Worm (Caenorhabditis elegans): ENCODE measurements around the gene F27D9.12.
"Not testable (repeated sequence)": the region's sequence is repeated elsewhere in the genome, so short reads cannot be mapped to it uniquely, and the experiment has no call there.

F27D9.12 gene

DNA sequence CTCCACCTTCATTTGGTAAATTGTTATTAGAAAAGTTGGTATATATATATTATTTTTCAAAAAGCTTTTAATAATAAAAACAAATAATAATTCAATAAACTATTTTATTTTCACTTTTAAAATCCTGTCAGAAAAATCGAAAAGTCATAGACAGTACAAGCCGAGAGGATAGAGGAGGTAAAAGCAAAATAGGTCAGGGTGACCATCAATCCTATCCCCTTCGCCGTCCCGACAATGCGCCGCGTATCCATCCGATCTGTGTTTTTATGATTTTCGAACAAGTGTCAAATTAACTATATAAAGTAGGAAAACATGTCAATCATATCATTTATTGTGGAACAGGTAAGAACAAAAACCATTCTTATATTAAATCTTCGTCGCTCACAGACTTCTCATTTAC is 8.6 kb upstream of the F27D9.12 start:
- TF ChIP-seq him-1 (tag; optimal IDR thresholded peaks at IDR 0.05) (no peak), dao-5 (tag; optimal IDR thresholded peaks at IDR 0.05) (no peak), W03F9.2 (tag; optimal IDR thresholded peaks at IDR 0.05) (no peak)

DNA sequence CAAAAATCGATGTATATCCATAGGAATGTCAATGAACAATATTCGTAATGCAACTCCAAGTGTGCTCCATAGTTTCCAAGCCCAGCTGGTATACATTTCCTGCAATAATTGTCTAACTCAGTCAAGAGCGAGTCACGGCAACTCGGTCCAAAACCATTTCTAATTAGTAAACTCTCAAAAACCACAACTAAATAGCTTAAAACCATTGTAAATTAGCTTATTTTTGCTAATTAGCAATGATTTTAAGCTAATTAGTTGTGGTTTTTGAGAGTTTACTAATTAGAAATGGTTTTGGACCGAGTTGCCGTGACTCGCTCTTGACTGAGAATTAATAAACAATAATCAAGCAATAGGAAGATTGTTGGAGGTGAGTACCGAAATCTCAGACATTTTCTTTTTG is 8.0 kb upstream of the F27D9.12 start, which contains the start of gene dhs-29:
Gene dhs-29 (minus strand): TSS at position 101 of the 400 bp plus-strand sequence.
- not testable (repeated sequence) for TF ChIP-seq him-1, dao-5, W03F9.2 (tag; optimal IDR thresholded peaks at IDR 0.05)

DNA sequence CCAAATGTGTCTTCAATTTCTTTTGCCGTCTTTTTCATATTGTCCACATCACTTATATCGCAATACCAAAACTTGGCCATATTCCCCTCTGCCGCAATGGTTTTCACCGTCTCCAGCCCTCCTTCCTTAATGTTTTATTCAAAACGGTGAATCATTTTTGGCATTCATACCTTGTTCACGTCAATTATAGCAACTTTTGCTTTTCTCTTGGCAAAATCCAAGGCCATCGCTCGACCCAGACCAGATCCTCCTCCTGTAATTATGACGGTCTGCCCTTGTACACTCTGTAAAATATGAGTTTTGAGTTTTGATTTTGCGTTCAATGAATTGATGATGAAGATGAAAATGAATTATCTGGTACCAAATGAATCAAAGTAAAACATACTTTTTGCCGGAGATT is 7.6 kb upstream of the F27D9.12 start:
- TF ChIP-seq him-1 (tag; optimal IDR thresholded peaks at IDR 0.05) = no peak
- TF ChIP-seq W03F9.2 (tag; optimal IDR thresholded peaks at IDR 0.05) = no peak
- no peak for TF ChIP-seq dao-5 (tag; optimal IDR thresholded peaks at IDR 0.05)

DNA sequence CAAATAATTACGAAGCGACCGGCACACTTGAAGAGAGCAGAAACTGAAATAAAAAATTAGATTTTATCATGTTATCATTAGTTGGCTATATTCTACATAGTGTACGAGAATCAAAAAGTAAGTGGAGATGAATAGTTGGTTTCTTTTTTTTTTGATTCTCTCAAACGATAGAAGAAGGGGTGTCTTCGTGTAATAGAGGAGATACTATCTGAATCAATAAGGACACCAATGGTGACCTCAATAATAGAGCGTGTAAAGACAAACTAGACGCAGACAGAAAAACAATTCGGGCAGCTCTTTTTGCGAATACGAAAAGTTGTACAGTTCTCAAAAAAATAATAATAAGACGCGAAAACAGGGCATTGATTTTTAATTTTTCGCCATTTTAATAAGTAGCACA is 5.8 kb upstream of the F27D9.12 start:
- TF ChIP-seq W03F9.2 (tag; optimal IDR thresholded peaks at IDR 0.05) (no peak), dao-5 (tag; optimal IDR thresholded peaks at IDR 0.05) (no peak), him-1 (tag; optimal IDR thresholded peaks at IDR 0.05) (no peak)

DNA sequence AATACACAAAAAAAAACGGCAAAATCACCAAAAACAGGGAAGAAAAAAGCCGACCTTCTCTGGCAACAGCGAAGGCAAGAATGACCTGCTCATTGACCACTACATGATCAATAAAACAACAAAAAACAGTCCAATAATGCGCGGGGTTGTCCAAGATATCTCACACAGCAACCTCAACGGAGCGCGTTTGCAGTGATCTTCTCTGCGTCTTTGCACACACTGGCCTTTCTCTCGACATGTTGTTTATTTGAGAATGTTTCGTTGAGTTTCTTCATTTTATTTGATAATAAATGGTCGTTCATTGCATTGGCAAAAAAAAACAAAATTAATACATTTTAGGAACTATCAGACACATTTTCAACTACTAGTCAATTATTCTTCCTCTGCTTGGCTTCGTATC is 4.9 kb upstream of the F27D9.12 start:
- TF ChIP-seq W03F9.2 (tag; optimal IDR thresholded peaks at IDR 0.05) (no peak), him-1 (tag; optimal IDR thresholded peaks at IDR 0.05) (no peak), dao-5 (tag; optimal IDR thresholded peaks at IDR 0.05) (no peak)

DNA sequence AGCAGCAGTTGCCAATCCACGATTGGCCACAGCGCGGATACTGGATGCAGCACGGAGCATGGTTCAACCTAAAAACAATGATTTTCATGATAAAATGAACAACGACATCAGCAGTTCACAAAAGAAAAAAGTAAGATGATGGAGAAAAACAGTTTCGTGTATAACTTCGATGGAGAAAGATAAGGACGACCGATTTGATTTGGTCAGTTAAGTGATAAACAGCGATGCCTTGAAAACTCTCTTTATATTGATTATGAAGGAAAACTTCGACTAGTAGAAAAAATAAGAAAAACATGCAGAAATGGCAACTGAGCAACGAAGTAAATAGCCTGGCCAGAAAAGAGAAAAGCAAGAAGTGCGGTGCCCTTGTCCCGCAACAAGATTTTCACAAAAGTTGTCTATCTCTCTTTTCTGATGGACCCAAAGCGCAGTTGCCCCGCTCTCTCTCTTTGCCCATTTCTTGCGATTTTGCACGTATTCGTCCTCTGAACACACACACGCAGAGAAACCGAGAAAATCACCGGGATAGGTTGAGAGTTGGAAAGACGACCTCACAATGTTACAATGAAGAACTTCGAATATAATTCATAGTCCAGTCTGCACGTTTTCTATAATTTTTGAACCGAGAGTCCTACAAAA is 4.3 kb upstream of the F27D9.12 start, which contains the start of gene pcca-1:
Gene pcca-1 (minus strand): TSS at position 68 of the 639 bp plus-strand sequence.
- TF ChIP-seq W03F9.2 (tag; optimal IDR thresholded peaks at IDR 0.05) (no peak), him-1 (tag; optimal IDR thresholded peaks at IDR 0.05) (no peak), dao-5 (tag; optimal IDR thresholded peaks at IDR 0.05) (no peak)

DNA sequence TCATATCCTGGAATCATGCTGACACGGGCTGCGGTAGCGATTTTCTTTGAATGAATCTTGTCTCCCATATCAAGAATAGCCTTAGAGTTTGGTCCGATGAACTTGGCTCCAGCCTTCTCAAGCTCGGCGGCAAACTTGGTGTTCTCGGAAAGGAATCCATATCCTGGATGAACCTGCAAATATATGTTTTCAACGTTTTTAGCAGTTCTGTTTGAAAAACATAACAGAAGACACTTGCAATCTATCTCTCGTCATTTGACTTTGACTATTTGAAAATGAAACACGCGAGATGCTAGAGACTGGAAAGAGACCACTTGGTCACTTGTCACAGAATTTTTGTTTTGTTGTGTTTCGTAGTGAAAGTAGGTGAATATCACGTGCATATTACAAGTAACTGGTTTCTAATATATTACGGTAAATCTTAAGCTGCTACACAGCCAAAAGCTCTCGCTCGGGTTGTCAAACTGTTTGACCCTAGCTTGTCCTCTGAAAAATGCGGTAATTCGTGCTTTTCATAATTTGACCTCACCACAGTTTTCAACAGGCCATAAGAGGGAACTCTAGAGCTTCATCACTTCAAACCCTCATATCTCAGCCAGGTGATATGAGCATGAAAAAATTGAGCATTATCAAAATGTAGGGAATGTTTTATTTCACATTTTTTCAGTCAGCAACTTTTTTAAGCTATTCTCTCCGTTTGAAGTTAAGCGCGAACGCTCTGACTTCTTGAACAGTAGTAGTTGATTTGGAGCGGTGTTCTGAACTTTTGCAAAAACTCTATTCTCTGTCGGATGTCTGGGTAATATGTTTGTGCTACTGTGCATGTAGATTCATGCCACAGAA is 3.0 kb upstream of the F27D9.12 start:
- no peak for TF ChIP-seq W03F9.2 (tag; optimal IDR thresholded peaks at IDR 0.05)
- TF ChIP-seq dao-5 (tag; optimal IDR thresholded peaks at IDR 0.05) = no peak
- no peak for TF ChIP-seq him-1 (tag; optimal IDR thresholded peaks at IDR 0.05)

DNA sequence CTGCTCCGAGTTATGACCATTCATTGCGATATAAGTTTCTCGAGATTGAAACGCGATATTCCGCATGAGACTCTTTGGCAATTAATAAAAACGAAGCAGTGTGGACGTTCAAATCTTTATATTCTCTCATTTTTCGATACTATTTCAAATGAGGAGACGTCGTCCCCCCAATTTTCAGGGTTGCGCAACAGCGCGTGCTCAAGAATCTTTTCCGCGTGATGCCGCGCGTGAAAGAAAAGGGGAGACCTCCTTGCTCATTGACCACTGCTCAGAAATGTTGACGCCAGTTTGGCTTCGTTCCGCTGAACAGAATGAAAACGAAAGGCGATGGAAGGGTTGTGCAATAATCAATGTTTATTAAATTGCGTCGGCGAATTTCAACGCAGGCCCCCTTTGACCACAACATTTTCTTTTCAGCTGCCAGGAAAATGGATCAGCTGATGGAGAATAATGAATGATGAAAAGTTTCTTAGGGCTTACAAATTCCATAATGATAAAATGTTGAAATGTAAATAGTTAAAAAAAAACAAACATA is 1.2 kb downstream of the F27D9.12 start:
- TF ChIP-seq dao-5 (tag; optimal IDR thresholded peaks at IDR 0.05) (no peak), W03F9.2 (tag; optimal IDR thresholded peaks at IDR 0.05) (no peak), him-1 (tag; optimal IDR thresholded peaks at IDR 0.05) (no peak)

DNA sequence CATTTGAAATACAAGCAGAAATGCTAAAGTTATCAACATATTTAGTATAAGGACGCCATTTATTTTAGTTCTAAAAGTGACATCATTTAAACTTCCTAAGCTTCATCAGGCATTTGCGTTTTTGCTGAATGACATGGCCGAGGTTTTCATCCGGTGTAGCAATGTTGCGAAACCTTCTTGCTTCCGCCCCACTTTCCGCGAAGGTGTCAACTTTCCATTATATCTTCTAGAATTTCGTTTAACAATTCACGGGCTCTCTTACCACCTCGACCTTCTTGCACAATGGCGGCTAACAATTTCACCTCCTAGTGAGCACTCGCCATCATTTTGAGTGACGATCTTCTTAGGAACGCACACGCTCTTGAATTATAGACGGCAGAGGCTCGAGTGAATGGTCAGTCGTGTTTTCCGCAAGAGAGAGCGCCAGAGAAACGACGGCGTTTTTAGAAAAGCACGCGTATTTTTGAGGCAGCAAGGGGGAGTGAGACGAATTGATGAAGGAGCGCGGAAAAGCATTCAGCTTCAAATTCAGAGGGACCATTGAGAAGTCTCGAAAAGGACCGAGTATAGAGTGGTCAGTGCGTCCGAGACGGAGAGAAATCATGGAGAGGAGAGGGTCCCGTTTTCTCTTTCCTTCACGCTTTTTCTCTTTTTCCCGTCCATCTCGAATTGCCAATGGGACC is 2.9 kb downstream of the F27D9.12 start:
- no peak for TF ChIP-seq W03F9.2 (tag; optimal IDR thresholded peaks at IDR 0.05)
- TF ChIP-seq him-1 (tag; optimal IDR thresholded peaks at IDR 0.05) = peak; percentile 30

DNA sequence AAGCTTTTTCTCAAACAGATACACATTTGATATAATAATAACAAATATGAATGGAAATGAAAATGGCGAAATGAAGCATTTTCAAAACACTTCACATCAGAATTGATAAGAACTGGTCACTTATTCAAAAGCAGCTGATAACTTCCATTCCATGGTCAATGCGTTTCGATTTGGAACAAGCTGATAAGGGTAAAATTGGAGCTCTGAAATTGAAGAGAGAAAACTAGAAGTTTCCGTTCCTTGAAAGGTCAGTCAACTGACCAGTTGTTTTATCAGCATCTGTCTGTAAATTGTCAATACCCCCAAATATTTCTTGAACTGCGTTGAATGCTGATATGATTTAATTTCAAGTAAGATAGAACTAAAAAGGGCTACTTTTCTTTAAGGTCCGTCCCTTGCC is 4.5 kb downstream of the F27D9.12 start:
- TF ChIP-seq him-1 (tag; optimal IDR thresholded peaks at IDR 0.05) (no peak), dao-5 (tag; optimal IDR thresholded peaks at IDR 0.05) (no peak), W03F9.2 (tag; optimal IDR thresholded peaks at IDR 0.05) (no peak)

DNA sequence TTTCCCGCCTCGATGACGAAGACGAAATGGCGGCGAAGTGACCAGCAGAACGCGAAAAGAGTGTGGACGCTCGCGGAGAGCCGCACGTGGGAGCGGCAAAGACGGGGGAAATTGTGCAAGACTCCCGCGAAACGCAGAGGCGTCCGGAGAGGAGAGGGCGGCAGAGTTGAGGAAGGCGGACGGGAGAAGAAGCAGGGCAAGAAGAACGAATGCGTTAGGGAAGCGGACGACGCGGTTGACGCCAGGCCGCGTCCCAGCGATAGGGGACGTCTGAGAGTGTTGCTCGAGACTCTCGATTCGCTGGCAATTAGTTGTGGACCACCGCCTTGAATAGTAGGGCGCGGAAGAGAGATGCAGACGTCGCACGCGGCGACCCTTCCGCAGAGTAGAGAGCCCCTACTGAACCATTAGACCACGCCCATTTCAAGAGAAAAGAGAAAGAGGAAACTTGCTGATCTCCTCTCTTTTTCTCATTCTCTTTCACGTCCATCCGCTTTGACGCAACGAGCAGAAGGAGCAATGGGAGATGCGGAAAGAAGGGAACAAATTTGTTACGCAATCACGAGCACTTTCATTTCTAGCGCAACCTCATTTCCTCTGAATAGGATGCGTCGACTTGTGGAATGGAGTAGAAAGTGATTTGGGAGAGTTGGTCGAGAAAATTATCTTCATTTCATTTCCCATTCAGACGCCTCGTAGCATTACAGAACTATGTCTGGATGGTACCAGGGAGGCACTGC is 5.4 kb downstream of the F27D9.12 start:
- TF ChIP-seq him-1 (tag; optimal IDR thresholded peaks at IDR 0.05) = no peak
- TF ChIP-seq dao-5 (tag; optimal IDR thresholded peaks at IDR 0.05) = no peak
- TF ChIP-seq W03F9.2 (tag; optimal IDR thresholded peaks at IDR 0.05) = no peak

DNA sequence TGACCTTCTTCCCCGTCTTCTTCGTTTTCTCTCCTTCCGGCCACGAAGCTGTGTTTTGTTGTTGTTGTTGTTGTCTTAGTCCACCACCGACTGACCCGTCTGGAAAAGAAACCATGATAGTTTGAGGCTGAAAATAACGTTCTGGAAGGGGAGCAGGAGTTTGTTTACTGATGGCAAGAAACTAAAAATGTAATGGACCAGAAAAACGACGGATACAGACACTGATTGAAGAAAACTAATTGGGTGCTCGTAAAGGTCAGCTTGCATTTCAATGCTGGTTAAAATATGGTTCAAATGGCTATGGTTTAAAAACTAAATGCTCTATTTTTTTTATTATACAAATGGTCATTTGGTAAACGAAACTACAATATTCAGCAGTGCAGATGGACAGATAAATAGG is 11.5 kb downstream of the F27D9.12 start, which contains the start of gene F26A10.2:
Gene F26A10.2 (minus strand): TSS at position 101 of the 400 bp plus-strand sequence.
- no peak for TF ChIP-seq W03F9.2 (tag; optimal IDR thresholded peaks at IDR 0.05)
- TF ChIP-seq dao-5 (tag; optimal IDR thresholded peaks at IDR 0.05) = no peak
- TF ChIP-seq him-1 (tag; optimal IDR thresholded peaks at IDR 0.05) = no peak

DNA sequence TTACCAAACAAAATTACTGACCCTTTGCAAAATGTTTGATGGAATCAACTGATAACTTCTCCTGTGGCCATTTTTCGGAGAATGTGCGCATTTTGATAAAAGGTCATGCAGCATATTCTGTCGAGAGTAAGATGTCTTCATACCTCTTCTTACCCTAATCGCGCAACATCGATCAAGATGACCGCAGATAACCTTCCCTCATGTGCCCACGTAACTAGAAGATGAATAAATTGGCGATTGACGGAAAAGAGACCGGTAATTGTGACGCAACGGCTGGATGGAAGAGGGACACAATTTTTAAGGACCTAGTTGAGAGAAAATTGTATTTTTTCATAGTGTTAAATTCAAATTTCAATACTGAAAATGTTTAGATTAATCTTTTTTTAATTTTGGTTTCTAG is 16.0 kb downstream of the F27D9.12 start:
- TF ChIP-seq dao-5 (tag; optimal IDR thresholded peaks at IDR 0.05) (no peak), him-1 (tag; optimal IDR thresholded peaks at IDR 0.05) (no peak), W03F9.2 (tag; optimal IDR thresholded peaks at IDR 0.05) (no peak)

Data from whole organism, L4/young adult.